Fruit fly (Drosophila melanogaster) whole organism, wandering third instar larva: ENCODE measurements around the gene IKKepsilon.

Source experiments
- GATAd ChIP-seq: sonication (Bioruptor generic); optimal IDR thresholded peaks from 2 replicates; lab custom pipeline; 2016; ENCODE audit warnings: missing biosample characterization, missing genetic modification characterization
- foxo ChIP-seq, 2 experiments: fragments of 200-800 bp; sonication (Bioruptor generic); optimal IDR thresholded peaks; 2 replicates in 1 of 2; 3 replicates in 1 of 2; lab custom pipeline; 2016 to 2017; ENCODE audit warnings: missing biosample characterization in 2 of 2, missing genetic modification characterization in 2 of 2
- tai ChIP-seq: sonication (Bioruptor generic); optimal IDR thresholded peaks from 2 replicates; lab custom pipeline; 2016; ENCODE audit warnings: missing biosample characterization, missing genetic modification characterization

dm6 chr2L:20714468-20715404 lies 38.9 kb downstream of the IKKepsilon start, which contains the start of gene Hr38:
- TF ChIP-seq GATAd: no peak
- no peak for TF ChIP-seq foxo (GFP tag; optimal IDR thresholded peaks at IDR 0.05; lab: Kevin White, UChicago)
- TF ChIP-seq tai: no peak
